Fruit fly (Drosophila melanogaster) whole organism, prepupa: ENCODE results near the gene Rtel1.

Experiments
- CG10631 ChIP-seq: fragments of 200-800 bp; sonication (Bioruptor generic); optimal IDR thresholded peaks from 2 replicates; lab custom pipeline; 2016; ENCODE audit warnings: missing biosample characterization, missing genetic modification characterization
- CG10669 ChIP-seq: fragments of 200-800 bp; sonication (Bioruptor generic); optimal IDR thresholded peaks from 3 replicates; lab custom pipeline; 2018; ENCODE audit warnings: missing biosample characterization, mild to moderate bottlenecking, missing genetic modification characterization, moderate library complexity
- CG11762 ChIP-seq: fragments of 200-800 bp; sonication (Bioruptor generic); optimal IDR thresholded peaks from 3 replicates; lab custom pipeline; 2016; ENCODE audit warnings: missing biosample characterization, missing genetic modification characterization; ENCODE audit not compliant: insufficient read depth
- CG3032 ChIP-seq: fragments of 200-800 bp; optimal IDR thresholded peaks from 2 replicates; lab custom pipeline; 2019; ENCODE audit warnings: missing biosample characterization, mild to moderate bottlenecking, missing genetic modification characterization, moderate library complexity
- CG32006 ChIP-seq: fragments of 200-800 bp; sonication (Bioruptor generic); optimal IDR thresholded peaks from 3 replicates; lab custom pipeline; 2017; ENCODE audit warnings: missing biosample characterization, mild to moderate bottlenecking, missing genetic modification characterization
- CG34406 ChIP-seq: fragments of 200-800 bp; sonication (Bioruptor generic); optimal IDR thresholded peaks from 3 replicates; lab custom pipeline; 2016; ENCODE audit warnings: missing biosample characterization, missing genetic modification characterization
- CG6163 ChIP-seq: fragments of 200-800 bp; sonication (Bioruptor generic); IDR thresholded peaks from 3 replicates; pipeline ENCODE4 v1.3.6; 2022; ENCODE audit warnings: missing biosample characterization, missing genetic modification characterization
- CG6276 ChIP-seq: fragments of 200-800 bp; sonication (Bioruptor generic); optimal IDR thresholded peaks from 2 replicates; lab custom pipeline; 2017; ENCODE audit warnings: missing biosample characterization, mild to moderate bottlenecking, missing genetic modification characterization
- CG6792 ChIP-seq: fragments of 200-800 bp; sonication (Bioruptor generic); optimal IDR thresholded peaks from 3 replicates; lab custom pipeline; 2016; ENCODE audit warnings: missing biosample characterization, missing genetic modification characterization
- CG7368 ChIP-seq: fragments of 200-800 bp; sonication (Bioruptor generic); optimal IDR thresholded peaks from 3 replicates; lab custom pipeline; 2016; ENCODE audit warnings: missing biosample characterization, missing genetic modification characterization
- CG8119 ChIP-seq: fragments of 200-800 bp; sonication (Bioruptor generic); IDR thresholded peaks from 3 replicates; pipeline ENCODE4 v1.3.6; 2022; ENCODE audit warnings: missing biosample characterization, missing genetic modification characterization
- Eip75B ChIP-seq: fragments of 200-800 bp; sonication (Bioruptor generic); optimal IDR thresholded peaks from 3 replicates; lab custom pipeline; 2016; ENCODE audit warnings: missing biosample characterization, missing genetic modification characterization
- Eip78C ChIP-seq: fragments of 200-800 bp; sonication (Bioruptor generic); peaks from one replicate; lab custom pipeline; 2016; ENCODE audit warnings: missing biosample characterization, missing genetic modification characterization
- Eip93F ChIP-seq: fragments of 200-800 bp; sonication (Bioruptor generic); optimal IDR thresholded peaks from 2 replicates; lab custom pipeline; 2016; ENCODE audit warnings: missing biosample characterization, mild to moderate bottlenecking, missing genetic modification characterization
- Ets96B ChIP-seq: fragments of 200-800 bp; optimal IDR thresholded peaks from 2 replicates; lab custom pipeline; 2019; ENCODE audit warnings: missing biosample characterization, mild to moderate bottlenecking, missing genetic modification characterization, moderate library complexity
- Gug ChIP-seq: fragments of 200-800 bp; sonication (Bioruptor generic); IDR thresholded peaks from 2 replicates; pipeline ENCODE4 v1.3.6; 2022; ENCODE audit warnings: missing biosample characterization, missing genetic modification characterization
- Hr38 ChIP-seq: sonication (Bioruptor generic); optimal IDR thresholded peaks from 2 replicates; lab custom pipeline; 2016; ENCODE audit warnings: missing biosample characterization, missing genetic modification characterization
- Hr39 ChIP-seq: fragments of 200-800 bp; sonication (Bioruptor generic); optimal IDR thresholded peaks from 2 replicates; lab custom pipeline; 2016; ENCODE audit warnings: missing biosample characterization, missing genetic modification characterization
- Hr4 ChIP-seq: fragments of 200-800 bp; sonication (Bioruptor generic); optimal IDR thresholded peaks from 3 replicates; lab custom pipeline; 2016; ENCODE audit warnings: missing biosample characterization, missing genetic modification characterization
- Lpt ChIP-seq: fragments of 200-800 bp; sonication (Bioruptor generic); optimal IDR thresholded peaks from 3 replicates; lab custom pipeline; 2016; ENCODE audit warnings: missing biosample characterization, missing genetic modification characterization
- Met ChIP-seq: fragments of 200-800 bp; sonication (Bioruptor generic); optimal IDR thresholded peaks from 3 replicates; lab custom pipeline; 2016; ENCODE audit warnings: missing biosample characterization, missing genetic modification characterization
- OdsH ChIP-seq: fragments of 200-800 bp; sonication (Bioruptor generic); optimal IDR thresholded peaks from 3 replicates; lab custom pipeline; 2016; ENCODE audit warnings: missing biosample characterization, missing genetic modification characterization
- Sox102F ChIP-seq: fragments of 200-800 bp; sonication (Bioruptor generic); optimal IDR thresholded peaks from 2 replicates; lab custom pipeline; 2016; ENCODE audit warnings: missing biosample characterization, mild to moderate bottlenecking, missing genetic modification characterization
- Sox14 ChIP-seq: fragments of 200-800 bp; sonication (Bioruptor generic); optimal IDR thresholded peaks from 3 replicates; lab custom pipeline; 2016; ENCODE audit warnings: missing biosample characterization, missing genetic modification characterization
- Sox15 ChIP-seq: fragments of 200-800 bp; sonication (Bioruptor generic); optimal IDR thresholded peaks from 3 replicates; lab custom pipeline; 2016; ENCODE audit warnings: missing biosample characterization, missing genetic modification characterization
- achi ChIP-seq: fragments of 200-800 bp; sonication (Bioruptor generic); optimal IDR thresholded peaks from 3 replicates; lab custom pipeline; 2016; ENCODE audit warnings: missing biosample characterization, missing genetic modification characterization
- acj6 ChIP-seq: fragments of 200-800 bp; sonication (Bioruptor generic); optimal IDR thresholded peaks from 3 replicates; lab custom pipeline; 2016; ENCODE audit warnings: missing biosample characterization, missing genetic modification characterization
- cyc ChIP-seq: fragments of 200-800 bp; sonication (Bioruptor generic); optimal IDR thresholded peaks from 3 replicates; lab custom pipeline; 2016; ENCODE audit warnings: missing biosample characterization, missing genetic modification characterization
- dsx ChIP-seq: fragments of 200-800 bp; optimal IDR thresholded peaks from 3 replicates; lab custom pipeline; 2019; ENCODE audit warnings: missing biosample characterization, mild to moderate bottlenecking, missing genetic modification characterization, moderate library complexity; ENCODE audit not compliant: poor library complexity, severe bottlenecking
- eg ChIP-seq: fragments of 200-800 bp; sonication (Bioruptor generic); IDR thresholded peaks from 3 replicates; pipeline ENCODE4 v1.3.6; 2022; ENCODE audit warnings: missing biosample characterization, missing genetic modification characterization
- esn ChIP-seq: fragments of 200-800 bp; sonication (Bioruptor generic); optimal IDR thresholded peaks from 2 replicates; lab custom pipeline; 2016; ENCODE audit warnings: missing biosample characterization, mild to moderate bottlenecking, missing genetic modification characterization, moderate library complexity
- fd59A ChIP-seq: fragments of 200-800 bp; sonication (Bioruptor generic); optimal IDR thresholded peaks from 2 replicates; lab custom pipeline; 2017; ENCODE audit warnings: missing biosample characterization, mild to moderate bottlenecking, missing genetic modification characterization, missing genetic modification reagents
- fd85E ChIP-seq: fragments of 200-800 bp; sonication (Bioruptor generic); optimal IDR thresholded peaks from 3 replicates; lab custom pipeline; 2016; ENCODE audit warnings: missing biosample characterization, missing genetic modification characterization
- fkh ChIP-seq: fragments of 200-800 bp; sonication (Bioruptor generic); optimal IDR thresholded peaks from 3 replicates; lab custom pipeline; 2017; ENCODE audit warnings: missing biosample characterization, mild to moderate bottlenecking, missing genetic modification characterization, moderate library complexity
- lz ChIP-seq: fragments of 200-800 bp; sonication (Bioruptor generic); optimal IDR thresholded peaks from 3 replicates; lab custom pipeline; 2016; ENCODE audit warnings: missing biosample characterization, missing genetic modification characterization
- net ChIP-seq: fragments of 200-800 bp; sonication (Bioruptor generic); optimal IDR thresholded peaks from 3 replicates; lab custom pipeline; 2016; ENCODE audit warnings: missing biosample characterization, missing genetic modification characterization
- pdm3 ChIP-seq: fragments of 200-800 bp; sonication (Bioruptor generic); optimal IDR thresholded peaks from 3 replicates; lab custom pipeline; 2016; ENCODE audit warnings: missing biosample characterization, missing genetic modification characterization
- salr ChIP-seq, 2 experiments: fragments of 200-800 bp; sonication (Bioruptor generic); optimal IDR thresholded peaks; 3 replicates each; lab custom pipeline; 2016 to 2018; ENCODE audit warnings: missing biosample characterization in 2 of 2, missing genetic modification characterization in 2 of 2, mild to moderate bottlenecking in 1 of 2
- spab ChIP-seq: fragments of 200-800 bp; sonication (Bioruptor generic); optimal IDR thresholded peaks from 2 replicates; lab custom pipeline; 2017; ENCODE audit warnings: missing biosample characterization, mild to moderate bottlenecking, missing genetic modification characterization, missing genetic modification reagents
- svp ChIP-seq: fragments of 200-800 bp; sonication (Bioruptor generic); peaks from one replicate; lab custom pipeline; 2016; ENCODE audit warnings: missing biosample characterization, missing genetic modification characterization
- vri ChIP-seq: fragments of 200-800 bp; sonication (Bioruptor generic); optimal IDR thresholded peaks from 3 replicates; lab custom pipeline; 2016; ENCODE audit warnings: missing biosample characterization, mild to moderate bottlenecking, missing genetic modification characterization

Gene Rtel1

DNA sequence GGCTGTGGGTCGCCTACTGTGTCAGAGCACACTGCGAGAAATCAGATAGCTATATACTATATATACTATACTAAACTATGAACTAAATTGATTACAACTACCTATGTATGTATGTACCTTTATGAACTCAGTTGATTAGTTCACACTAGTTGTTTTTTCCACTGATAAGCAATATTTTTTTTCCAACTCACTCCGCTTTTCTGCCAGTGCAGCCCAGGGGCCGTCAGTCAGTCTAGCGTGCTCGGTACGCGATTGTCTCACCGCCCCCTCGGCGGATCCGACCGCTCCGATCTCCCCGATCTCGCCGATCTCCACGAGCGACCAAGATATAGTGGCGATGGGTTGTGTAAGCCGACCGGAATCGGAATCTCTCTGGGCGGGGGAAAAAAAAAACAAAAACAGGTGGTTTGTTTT is 41.6 kb upstream of the Rtel1 start (continued):
- TF ChIP-seq CG11762 (GFP tag; lab: Kevin White, UChicago) (peak; percentile 59), Ets96B (tag; lab: Kevin White, UChicago) (peak; percentile 77), achi (GFP tag; lab: Kevin White, UChicago) (peak; percentile 54), CG3032 (tag; lab: Kevin White, UChicago) (peak; percentile 74), CG8119 (GFP tag; lab: Robert Waterston, UW) (peak; percentile 86), CG6792 (GFP tag; lab: Kevin White, UChicago) (peak; percentile 49), CG10631 (GFP tag; lab: Kevin White, UChicago) (peak; percentile 61), eg (GFP tag; lab: Robert Waterston, UW) (peak; percentile 95), Gug (GFP tag; lab: Robert Waterston, UW) (peak; percentile 90), fd85E (GFP tag; lab: Kevin White, UChicago) (no peak), OdsH (GFP tag; lab: Kevin White, UChicago) (peak; percentile 51), lz (GFP tag; lab: Kevin White, UChicago) (peak; percentile 29), CG34406 (peak; percentile 12), acj6 (GFP tag; lab: Kevin White, UChicago) (peak; percentile 51), Hr38 (GFP tag; lab: Kevin White, UChicago) (no peak), fkh (no peak), Eip93F (no peak), CG6163 (GFP tag; lab: Robert Waterston, UW) (peak; percentile 94), CG6276 (GFP tag; lab: Kevin White, UChicago) (peak; percentile 84), Met (GFP tag; lab: Kevin White, UChicago) (peak; percentile 32), pdm3 (peak; percentile 46), Sox15 (GFP tag; lab: Kevin White, UChicago) (peak; percentile 2), CG7368 (GFP tag; lab: Kevin White, UChicago) (peak; percentile 38), salr (GFP tag; optimal IDR thresholded peaks at IDR 0.05; lab: Kevin White, UChicago) (peak in 1 of 2 experiments; percentile 16), Sox102F (GFP tag; lab: Kevin White, UChicago) (no peak), spab (GFP tag; lab: Kevin White, UChicago) (peak; percentile 70), CG10669 (GFP tag; lab: Kevin White, UChicago) (peak; percentile 76), fd59A (GFP tag; lab: Kevin White, UChicago) (peak; percentile 20)

DNA sequence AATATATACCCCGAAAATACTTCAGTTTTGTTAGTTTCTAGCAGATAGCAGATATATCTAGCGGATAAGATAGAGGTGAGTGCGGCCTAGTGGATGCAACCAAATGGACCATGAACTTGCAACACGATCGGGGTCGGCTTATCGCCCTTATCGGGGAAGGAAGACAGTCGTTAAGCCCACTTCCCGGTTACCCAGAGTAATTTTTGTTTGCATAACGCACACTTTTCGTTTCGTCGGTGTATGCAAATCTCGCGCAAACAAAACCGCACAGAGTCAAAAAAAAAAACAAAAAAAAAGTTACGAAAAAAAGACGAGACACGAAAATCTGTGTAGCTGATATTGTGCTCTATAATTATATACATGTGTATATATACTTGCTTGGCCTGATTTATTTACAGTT is 34.6 kb upstream of the Rtel1 start:
- TF ChIP-seq Eip78C (peak; percentile 13), CG11762 (GFP tag; lab: Kevin White, UChicago) (no peak), CG6163 (GFP tag; lab: Robert Waterston, UW) (peak; percentile 22; the same call in 1 of the 3 replicates), fd85E (GFP tag; lab: Kevin White, UChicago) (no peak), svp (peak; percentile 65), Hr4 (GFP tag; lab: Kevin White, UChicago) (no peak)

DNA sequence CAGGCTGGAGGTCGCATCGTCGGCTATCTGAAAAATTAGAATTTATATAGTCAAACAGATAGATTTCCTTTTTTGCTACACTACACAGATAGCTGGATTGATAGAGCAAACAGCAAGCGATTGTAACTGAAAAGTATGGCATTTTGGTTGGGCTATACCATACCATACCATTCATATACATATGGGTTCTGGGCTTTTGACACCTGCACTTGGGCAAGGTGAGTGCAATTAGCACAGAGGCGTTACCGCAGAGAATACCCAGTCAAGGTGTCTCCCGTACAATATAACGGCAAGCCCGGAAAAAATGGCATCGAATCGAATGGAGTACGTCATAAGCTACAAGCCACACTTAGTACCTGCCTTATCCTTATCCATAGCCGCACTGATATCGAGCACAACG is 32.8 kb upstream of the Rtel1 start:
- no peak for TF ChIP-seq Hr39 (GFP tag; lab: Kevin White, UChicago)
- no peak for TF ChIP-seq Sox102F (GFP tag; lab: Kevin White, UChicago)
- TF ChIP-seq lz (GFP tag; lab: Kevin White, UChicago) = no peak
- no peak for TF ChIP-seq eg (GFP tag; lab: Robert Waterston, UW)
- no peak for TF ChIP-seq spab (GFP tag; lab: Kevin White, UChicago)
- no peak for TF ChIP-seq cyc
- TF ChIP-seq, all 60 proteins: peak for 0

DNA sequence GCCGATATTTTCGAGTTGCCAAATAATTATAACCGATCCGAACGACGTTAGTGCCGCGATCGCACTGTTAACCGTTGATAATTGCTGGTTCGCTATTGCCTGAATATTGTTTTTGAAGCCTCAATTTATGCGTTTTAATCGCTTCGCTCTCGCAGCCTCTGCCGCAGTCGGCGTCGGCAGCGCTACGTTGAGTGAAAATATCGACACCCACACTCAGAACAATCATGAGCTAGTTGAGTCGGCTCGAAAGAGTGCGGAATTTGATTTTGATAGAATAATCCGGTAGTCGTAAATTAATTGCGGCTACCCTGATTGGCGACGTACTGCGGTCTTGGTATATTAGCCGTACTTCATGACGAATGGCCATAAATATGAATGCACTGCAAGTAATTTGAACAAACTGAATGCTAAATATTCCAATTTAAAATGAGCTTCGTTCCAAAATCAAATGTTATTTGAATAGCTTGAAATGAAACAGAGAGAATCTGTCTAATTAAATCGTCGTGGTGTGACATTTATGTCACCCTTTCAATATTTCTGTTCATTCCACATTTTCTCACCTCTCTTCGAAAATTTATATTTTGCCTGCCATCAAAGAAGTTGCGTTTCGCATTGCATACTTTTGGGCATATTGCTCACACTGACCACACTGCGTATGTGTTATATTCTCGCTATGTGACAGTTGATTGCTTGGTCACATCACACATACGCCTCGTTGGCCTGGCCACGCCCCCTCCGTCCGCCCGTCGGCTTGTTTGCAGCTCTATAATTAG is 31.9 kb upstream of the Rtel1 start:
- TF ChIP-seq svp = peak; percentile 66
- TF ChIP-seq spab (GFP tag; lab: Kevin White, UChicago) = no peak
- 0 out of 3 replicates have a peak, but pooled peaks have one; percentile 21 for TF ChIP-seq CG8119 (GFP tag; lab: Robert Waterston, UW)
- peak; percentile 52 for TF ChIP-seq Eip78C
- TF ChIP-seq CG32006 = no peak
- no peak for TF ChIP-seq Eip75B
- TF ChIP-seq lz (GFP tag; lab: Kevin White, UChicago) = no peak
- TF ChIP-seq dsx = no peak
- TF ChIP-seq fd59A (GFP tag; lab: Kevin White, UChicago) = no peak
- TF ChIP-seq Sox102F (GFP tag; lab: Kevin White, UChicago) = peak; percentile 14
- TF ChIP-seq Gug (GFP tag; lab: Robert Waterston, UW) = no peak
- no peak for TF ChIP-seq CG3032 (tag; lab: Kevin White, UChicago)
- peak; percentile 1 for TF ChIP-seq Hr4 (GFP tag; lab: Kevin White, UChicago)
- TF ChIP-seq net (GFP tag; lab: Kevin White, UChicago) = no peak
- TF ChIP-seq CG34406 = no peak
- TF ChIP-seq pdm3 = no peak
- TF ChIP-seq CG7368 (GFP tag; lab: Kevin White, UChicago) = no peak
- TF ChIP-seq eg (GFP tag; lab: Robert Waterston, UW) = no peak
- TF ChIP-seq esn = peak; percentile 34
- no peak for TF ChIP-seq Lpt (GFP tag; lab: Kevin White, UChicago)
- no peak for TF ChIP-seq Sox14 (GFP tag; lab: Kevin White, UChicago)
- TF ChIP-seq CG6163 (GFP tag; lab: Robert Waterston, UW) = no peak
- TF ChIP-seq vri = no peak
- TF ChIP-seq Eip93F = no peak
